Worm (Caenorhabditis elegans) whole organism, L3 larva: ENCODE data around the gene K08E4.7.

Experiments used
- R02D3.7 ChIP-seq: fragments of 150-350 bp; optimal IDR thresholded peaks from 2 replicates; lab custom pipeline; 2014; ENCODE audit warnings: missing biosample characterization, missing genetic modification characterization
- ZK546.5 ChIP-seq: sonication (generic microtip); optimal IDR thresholded peaks from 2 replicates; lab custom pipeline; 2017; ENCODE audit warnings: missing biosample characterization, missing genetic modification characterization
- aly-2 ChIP-seq: fragments of 150-350 bp; optimal IDR thresholded peaks from 2 replicates; lab custom pipeline; 2014; ENCODE audit warnings: missing biosample characterization, missing genetic modification characterization
- ama-1 ChIP-seq: fragments of 150-350 bp; optimal IDR thresholded peaks from 2 replicates; lab custom pipeline; 2018
- ceh-28 ChIP-seq: fragments of 150-350 bp; optimal IDR thresholded peaks from 2 replicates; lab custom pipeline; 2014; ENCODE audit warnings: missing biosample characterization, missing genetic modification reagents, missing genetic modification characterization
- ceh-82 ChIP-seq: fragments of 150-350 bp; optimal IDR thresholded peaks from 2 replicates; lab custom pipeline; 2014; ENCODE audit warnings: missing biosample characterization, missing genetic modification characterization
- ceh-9 ChIP-seq: sonication (generic microtip); optimal IDR thresholded peaks from 2 replicates; lab custom pipeline; 2018; ENCODE audit warnings: missing biosample characterization, missing genetic modification characterization
- egl-27 ChIP-seq: sonication (generic microtip); optimal IDR thresholded peaks from 4 replicates; lab custom pipeline; 2017; ENCODE audit warnings: missing biosample characterization, missing genetic modification reagents, missing genetic modification characterization
- elt-2 ChIP-seq: sonication (generic microtip); optimal IDR thresholded peaks from 2 replicates; lab custom pipeline; 2016; ENCODE audit warnings: missing genetic modification reagents, mild to moderate bottlenecking, missing genetic modification characterization, missing compliant biosample characterization
- elt-3 ChIP-seq, 3 experiments: fragments of 150-350 bp in 1 of 3; sonication (generic microtip) in 2 of 3; optimal IDR thresholded peaks; 2 replicates in 2 of 3; 4 replicates in 1 of 3; lab custom pipeline; 2014 to 2017; ENCODE audit warnings: missing biosample characterization in 3 of 3, missing genetic modification characterization in 3 of 3
- fkh-2 ChIP-seq: fragments of 150-350 bp; optimal IDR thresholded peaks from 2 replicates; lab custom pipeline; 2014; ENCODE audit warnings: missing biosample characterization, missing genetic modification reagents, missing genetic modification characterization
- fos-1 ChIP-seq: fragments of 150-350 bp; optimal IDR thresholded peaks from 2 replicates; lab custom pipeline; 2014; ENCODE audit warnings: missing biosample characterization, missing genetic modification characterization
- jun-1 ChIP-seq: fragments of 150-350 bp; optimal IDR thresholded peaks from 2 replicates; lab custom pipeline; 2014; ENCODE audit warnings: missing biosample characterization, missing genetic modification reagents, missing genetic modification characterization
- lin-15B ChIP-seq: fragments of 150-350 bp; optimal IDR thresholded peaks from 2 replicates; lab custom pipeline; 2014; ENCODE audit warnings: missing biosample characterization, missing genetic modification characterization
- lin-39 ChIP-seq: fragments of 150-350 bp; optimal IDR thresholded peaks from 2 replicates; lab custom pipeline; 2018; ENCODE audit warnings: missing biosample characterization, missing genetic modification reagents, missing genetic modification characterization
- lsy-12 ChIP-seq: sonication (generic microtip); optimal IDR thresholded peaks from 2 replicates; lab custom pipeline; 2016; ENCODE audit warnings: mild to moderate bottlenecking, missing genetic modification characterization, missing compliant biosample characterization
- mml-1 ChIP-seq: fragments of 150-350 bp; sonication (generic microtip); optimal IDR thresholded peaks from 3 replicates; lab custom pipeline; 2014; ENCODE audit warnings: missing biosample characterization, missing genetic modification characterization
- nfya-1 ChIP-seq: sonication (generic microtip); optimal IDR thresholded peaks from 2 replicates; lab custom pipeline; 2017; ENCODE audit warnings: missing genetic modification characterization, mild to moderate bottlenecking, missing compliant biosample characterization, antibody characterized with exemption, moderate library complexity; ENCODE audit not compliant: insufficient read depth
- nhr-11 ChIP-seq: fragments of 150-350 bp; optimal IDR thresholded peaks from 2 replicates; lab custom pipeline; 2014; ENCODE audit warnings: missing biosample characterization, missing genetic modification characterization
- nhr-23 ChIP-seq: fragments of 150-350 bp; optimal IDR thresholded peaks from 2 replicates; lab custom pipeline; 2014; ENCODE audit warnings: missing biosample characterization, missing genetic modification reagents, missing genetic modification characterization
- nhr-237 ChIP-seq: fragments of 150-350 bp; optimal IDR thresholded peaks from 2 replicates; lab custom pipeline; 2014; ENCODE audit warnings: missing biosample characterization, missing genetic modification characterization
- nhr-25 ChIP-seq: sonication (generic microtip); optimal IDR thresholded peaks from 2 replicates; lab custom pipeline; 2017; ENCODE audit warnings: missing biosample characterization, missing genetic modification characterization
- nhr-43 ChIP-seq: sonication (generic microtip); optimal IDR thresholded peaks from 2 replicates; lab custom pipeline; 2016; ENCODE audit warnings: mild to moderate bottlenecking, missing genetic modification characterization, missing compliant biosample characterization; ENCODE audit not compliant: poor library complexity, severe bottlenecking
- nhr-67 ChIP-seq: fragments of 150-350 bp; optimal IDR thresholded peaks from 2 replicates; lab custom pipeline; 2014; ENCODE audit warnings: missing biosample characterization, missing genetic modification characterization
- nhr-76 ChIP-seq: fragments of 150-350 bp; sonication (generic microtip); optimal IDR thresholded peaks from 5 replicates; lab custom pipeline; 2014; ENCODE audit warnings: missing biosample characterization, missing genetic modification characterization
- nhr-77 ChIP-seq: fragments of 150-350 bp; optimal IDR thresholded peaks from 2 replicates; lab custom pipeline; 2014; ENCODE audit warnings: missing biosample characterization, missing genetic modification characterization
- pha-4 ChIP-seq: fragments of 150-350 bp; optimal IDR thresholded peaks from 2 replicates; lab custom pipeline; 2014; ENCODE audit warnings: missing biosample characterization, missing genetic modification reagents, missing genetic modification characterization
- pqm-1 ChIP-seq: fragments of 150-350 bp; optimal IDR thresholded peaks from 2 replicates; lab custom pipeline; 2017; ENCODE audit warnings: missing biosample characterization, missing genetic modification characterization, inconsistent platforms
- sea-2 ChIP-seq: fragments of 150-350 bp; sonication (generic microtip); optimal IDR thresholded peaks from 4 replicates; lab custom pipeline; 2014; ENCODE audit warnings: missing biosample characterization, missing genetic modification reagents, missing genetic modification characterization
- skn-1 ChIP-seq: fragments of 150-350 bp; optimal IDR thresholded peaks from 2 replicates; lab custom pipeline; 2014; ENCODE audit warnings: missing biosample characterization, missing genetic modification characterization
- snpc-4 ChIP-seq: fragments of 150-350 bp; optimal IDR thresholded peaks from 2 replicates; lab custom pipeline; 2014; ENCODE audit warnings: missing biosample characterization, missing genetic modification characterization
- tbx-2 ChIP-seq: sonication (generic microtip); optimal IDR thresholded peaks from 2 replicates; lab custom pipeline; 2016; ENCODE audit warnings: mild to moderate bottlenecking, missing genetic modification characterization, missing compliant biosample characterization
- unc-39 ChIP-seq: sonication (generic microtip); optimal IDR thresholded peaks from 4 replicates; lab custom pipeline; 2017; ENCODE audit warnings: missing biosample characterization, missing genetic modification characterization
- unc-62 ChIP-seq: fragments of 150-350 bp; sonication (generic microtip); optimal IDR thresholded peaks from 4 replicates; lab custom pipeline; 2014; ENCODE audit warnings: missing biosample characterization, missing genetic modification reagents, missing genetic modification characterization
- ztf-11 ChIP-seq: fragments of 150-350 bp; optimal IDR thresholded peaks from 2 replicates; lab custom pipeline; 2014; ENCODE audit warnings: missing biosample characterization, missing genetic modification characterization
- ztf-4 ChIP-seq: fragments of 150-350 bp; optimal IDR thresholded peaks from 2 replicates; lab custom pipeline; 2014; ENCODE audit warnings: missing biosample characterization, missing genetic modification characterization

K08E4.7 gene

DNA sequence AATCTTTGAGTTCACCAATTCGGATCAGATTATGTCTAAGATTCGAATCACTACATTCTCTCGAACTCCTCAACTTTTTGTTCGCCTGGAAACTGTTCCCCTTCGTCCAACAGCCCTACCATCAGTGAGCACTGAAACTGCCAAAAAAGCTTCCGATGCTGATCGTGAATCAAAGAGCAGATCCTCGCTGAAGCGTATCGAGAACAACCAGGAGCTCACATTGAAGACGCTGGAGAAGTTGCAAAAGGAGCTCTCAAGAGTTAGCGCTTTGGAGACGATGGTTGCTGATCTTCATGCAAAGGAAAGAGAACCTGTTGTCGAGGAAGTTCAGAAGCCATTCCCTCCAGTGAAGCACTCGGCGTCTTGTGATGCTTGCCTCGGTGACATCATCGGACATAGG is 40.8 kb upstream of the K08E4.7 start:
- TF ChIP-seq skn-1 (tag; lab: Kevin White, UChicago) (no peak), ama-1 (lab: Kevin White, UChicago) (peak; percentile 9), nhr-25 (tag; lab: Kevin White, UChicago) (peak; percentile 29)

DNA sequence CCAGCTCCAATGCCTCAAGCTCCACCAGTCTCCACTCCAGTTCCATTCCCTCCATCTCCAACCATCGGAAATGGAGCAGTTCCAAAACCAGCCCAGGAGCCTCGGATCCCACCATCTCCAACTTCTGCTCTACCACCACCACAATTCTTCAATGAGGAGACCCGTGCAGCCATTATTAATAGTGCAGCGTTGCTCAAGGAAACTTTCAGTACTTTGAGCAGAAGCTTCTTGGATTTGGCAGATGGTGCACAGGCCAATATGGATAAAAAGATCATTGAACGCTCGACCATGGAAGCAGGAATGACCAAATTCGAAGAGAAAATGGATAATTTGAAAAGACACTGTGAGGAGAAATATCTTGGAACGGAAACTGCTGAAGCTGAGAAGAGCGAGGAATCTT is 40.2 kb upstream of the K08E4.7 start:
- no peak for TF ChIP-seq ztf-11 (tag; lab: Kevin White, UChicago)
- TF ChIP-seq nhr-76 (tag; lab: Kevin White, UChicago), result no peak
- no peak for TF ChIP-seq ceh-28 (tag; lab: Kevin White, UChicago)
- no peak for TF ChIP-seq fkh-2 (tag; lab: Kevin White, UChicago)
- TF ChIP-seq lsy-12 (tag; lab: Kevin White, UChicago), result no peak
- no peak for TF ChIP-seq unc-39
- no peak for TF ChIP-seq lin-39 (tag; lab: Kevin White, UChicago)
- TF ChIP-seq nhr-67, result no peak
- TF ChIP-seq egl-27 (tag; lab: Kevin White, UChicago), result no peak
- TF ChIP-seq snpc-4 (tag; lab: Kevin White, UChicago), result no peak
- TF ChIP-seq nhr-11 (tag; lab: Kevin White, UChicago), result no peak
- no peak for TF ChIP-seq aly-2 (tag; lab: Kevin White, UChicago)
- no peak for TF ChIP-seq R02D3.7

DNA sequence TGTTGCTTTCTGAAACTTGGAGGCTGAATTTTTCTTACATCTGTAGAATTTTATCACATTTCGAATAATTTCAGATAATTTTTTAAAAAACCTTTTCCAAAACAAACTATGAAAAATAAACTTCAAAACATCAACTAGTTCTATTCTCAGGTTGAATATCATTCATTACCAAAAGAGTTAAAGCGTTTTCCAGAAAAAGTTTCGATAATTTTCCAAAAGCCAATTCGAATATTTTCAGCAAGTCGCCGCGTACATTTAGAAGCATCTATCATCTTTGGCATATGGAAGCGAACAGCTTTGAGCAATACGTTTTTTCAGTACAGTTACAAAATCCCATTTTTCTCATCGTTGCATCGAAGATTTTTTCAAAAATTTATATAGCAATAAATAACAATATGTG is 38.7 kb upstream of the K08E4.7 start:
- peak in 1 of 3 experiments; percentile 9 for TF ChIP-seq elt-3 (tag; optimal IDR thresholded peaks at IDR 0.05; lab: Kevin White, UChicago)
- TF ChIP-seq nhr-77 (tag; lab: Kevin White, UChicago), result no peak
- TF ChIP-seq ZK546.5 (tag; lab: Kevin White, UChicago), result no peak
- TF ChIP-seq jun-1, result no peak
- TF ChIP-seq nhr-43 (tag; lab: Kevin White, UChicago), result peak; percentile 20
- TF ChIP-seq lin-39 (tag; lab: Kevin White, UChicago), result no peak
- TF ChIP-seq elt-2 (tag; lab: Kevin White, UChicago), result peak; percentile 19
- TF ChIP-seq nhr-76 (tag; lab: Kevin White, UChicago), result no peak
- peak; percentile 42 for TF ChIP-seq nhr-25 (tag; lab: Kevin White, UChicago)
- peak; percentile 13 for TF ChIP-seq ztf-4 (tag; lab: Kevin White, UChicago)
- no peak for TF ChIP-seq sea-2 (GFP tag; lab: Kevin White, UChicago)
- peak; percentile 5 for TF ChIP-seq lsy-12 (tag; lab: Kevin White, UChicago)
- no peak for TF ChIP-seq nhr-23 (tag; lab: Kevin White, UChicago)
- peak; percentile 56 for TF ChIP-seq tbx-2 (tag; lab: Kevin White, UChicago)
- peak; percentile 91 for TF ChIP-seq ama-1 (lab: Kevin White, UChicago)
- TF ChIP-seq pha-4, result peak; percentile 49
- no peak for TF ChIP-seq lin-15B (tag; lab: Kevin White, UChicago)
- TF ChIP-seq unc-62 (GFP tag; lab: Kevin White, UChicago), result no peak
- TF ChIP-seq ceh-28 (tag; lab: Kevin White, UChicago), result no peak
- TF ChIP-seq fos-1 (tag; lab: Kevin White, UChicago), result no peak
- no peak for TF ChIP-seq unc-39

DNA sequence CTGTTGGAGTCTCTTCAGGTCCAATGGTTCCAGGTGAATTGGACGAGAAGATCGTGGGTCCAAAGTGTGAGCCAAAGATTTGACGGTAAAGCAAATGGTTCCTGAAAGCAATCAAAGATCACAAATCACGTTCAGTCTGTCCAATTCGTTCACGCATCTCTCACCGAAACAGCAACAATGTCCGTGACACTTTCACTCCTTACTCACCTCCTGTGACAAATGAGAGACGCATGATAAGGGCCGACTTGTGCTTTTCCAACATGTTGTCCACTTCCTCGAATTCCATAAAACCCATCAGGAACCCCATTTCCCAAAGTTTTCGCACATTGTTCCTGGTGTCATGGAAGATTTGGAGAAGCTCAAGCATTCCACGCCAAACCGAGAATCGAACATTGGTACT is 35.2 kb upstream of the K08E4.7 start:
- TF ChIP-seq aly-2 (tag; lab: Kevin White, UChicago) (no peak), nhr-77 (tag; lab: Kevin White, UChicago) (no peak), ceh-82 (tag; lab: Kevin White, UChicago) (no peak), unc-39 (no peak), fkh-2 (tag; lab: Kevin White, UChicago) (no peak), mml-1 (tag; lab: Kevin White, UChicago) (no peak), ceh-9 (no peak), nhr-11 (tag; lab: Kevin White, UChicago) (no peak)

DNA sequence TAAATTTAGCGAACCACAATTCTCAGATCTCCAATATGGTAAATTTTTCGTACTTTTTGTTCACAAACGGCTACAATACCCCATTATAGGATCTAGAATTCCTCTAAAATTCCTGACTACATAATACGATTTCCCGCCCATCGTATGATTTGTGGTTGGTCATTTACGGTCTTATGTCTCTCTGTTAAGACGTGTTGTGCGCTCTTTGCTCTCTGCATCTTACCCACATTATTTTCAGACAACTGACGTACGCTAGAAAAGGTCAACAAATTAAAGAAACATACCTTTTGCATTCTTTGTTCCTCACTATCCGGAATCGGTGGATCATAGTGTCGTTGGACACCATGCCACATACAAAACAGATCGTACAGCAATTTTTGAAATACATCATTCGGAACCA is 32.5 kb upstream of the K08E4.7 start:
- peak; percentile 39 for TF ChIP-seq elt-2 (tag; lab: Kevin White, UChicago)
- TF ChIP-seq aly-2 (tag; lab: Kevin White, UChicago), result no peak
- TF ChIP-seq fkh-2 (tag; lab: Kevin White, UChicago), result no peak
- no peak for TF ChIP-seq nfya-1 (tag; lab: Kevin White, UChicago)
- peak; percentile 4 for TF ChIP-seq pqm-1 (tag; lab: Kevin White, UChicago)
- no peak for TF ChIP-seq ama-1 (lab: Kevin White, UChicago)
- no peak for TF ChIP-seq nhr-237 (tag; lab: Kevin White, UChicago)
- TF ChIP-seq R02D3.7, result no peak
